Worm (Caenorhabditis elegans) whole organism, L4 larva: ENCODE measurements around the gene wrm-1.
A peak's percentile ranks its signal among the peaks of the same experiment; 100 is the strongest.

Experiments
- F26F4.8 ChIP-seq: fragments of 200-800 bp; sonication (Bioruptor generic); conservative IDR thresholded peaks from 2 replicates; pipeline ENCODE4 v1.3.6; 2022; ENCODE audit warnings: missing genetic modification characterization, missing compliant biosample characterization
- R02D3.7 ChIP-seq: fragments of 150-350 bp; sonication (generic microtip); optimal IDR thresholded peaks from 3 replicates; lab custom pipeline; 2014; ENCODE audit warnings: missing biosample characterization, missing genetic modification characterization
- T20F7.1 ChIP-seq: fragments of 200-800 bp; sonication (Bioruptor generic); optimal IDR thresholded peaks from 2 replicates; lab custom pipeline; 2018; ENCODE audit warnings: mild to moderate bottlenecking, missing genetic modification characterization, missing compliant biosample characterization
- T26A8.4 ChIP-seq: fragments of 200-800 bp; sonication (Bioruptor generic); IDR thresholded peaks from 2 replicates; pipeline ENCODE4 v1.3.6; 2022; ENCODE audit warnings: missing genetic modification characterization, missing compliant biosample characterization
- Y105C5A.15 ChIP-seq: fragments of 200-800 bp; sonication (Bioruptor generic); IDR thresholded peaks from 2 replicates; pipeline ENCODE4 v1.3.6; 2022; ENCODE audit warnings: missing genetic modification characterization, missing compliant biosample characterization
- Y48G9A.11 ChIP-seq: fragments of 200-800 bp; sonication (Bioruptor generic); IDR thresholded peaks from 2 replicates; pipeline ENCODE4 v1.3.6; 2022; ENCODE audit warnings: missing genetic modification reagents, missing genetic modification characterization, missing compliant biosample characterization
- Y5F2A.4 ChIP-seq: fragments of 200-800 bp; sonication (Bioruptor generic); optimal IDR thresholded peaks from 2 replicates; lab custom pipeline; 2018; ENCODE audit warnings: mild to moderate bottlenecking, missing genetic modification characterization, missing compliant biosample characterization
- ZK337.2 ChIP-seq: fragments of 200-800 bp; sonication (Bioruptor generic); IDR thresholded peaks from 2 replicates; pipeline ENCODE4 v1.3.6; 2022; ENCODE audit warnings: missing genetic modification reagents, missing genetic modification characterization, missing compliant biosample characterization
- aha-1 ChIP-seq: fragments of 150-350 bp; peaks from one replicate; lab custom pipeline; 2014; ENCODE audit warnings: missing biosample characterization, missing genetic modification characterization
- ama-1 ChIP-seq: fragments of 150-350 bp; optimal IDR thresholded peaks from 2 replicates; lab custom pipeline; 2014; ENCODE audit warnings: inconsistent platforms, mixed read lengths
- ceh-20 ChIP-seq: fragments of 200-800 bp; sonication (Bioruptor generic); IDR thresholded peaks from 2 replicates; pipeline ENCODE4 v1.3.6; 2022; ENCODE audit warnings: missing genetic modification reagents, missing genetic modification characterization, missing compliant biosample characterization
- ceh-32 ChIP-seq: sonication (generic microtip); optimal IDR thresholded peaks from 2 replicates; lab custom pipeline; 2016; ENCODE audit warnings: mild to moderate bottlenecking, missing genetic modification characterization, missing compliant biosample characterization; ENCODE audit not compliant: poor library complexity
- ceh-44 ChIP-seq: fragments of 200-800 bp; sonication (Bioruptor generic); IDR thresholded peaks from 2 replicates; pipeline ENCODE4 v1.3.6; 2022; ENCODE audit warnings: missing genetic modification reagents, missing genetic modification characterization, missing compliant biosample characterization
- ces-1 ChIP-seq: fragments of 150-350 bp; sonication (generic microtip); optimal IDR thresholded peaks from 4 replicates; lab custom pipeline; 2014; ENCODE audit warnings: missing biosample characterization, missing genetic modification reagents, missing genetic modification characterization
- cey-2 ChIP-seq: sonication (generic microtip); optimal IDR thresholded peaks from 3 replicates; lab custom pipeline; 2017; ENCODE audit warnings: missing genetic modification characterization, mild to moderate bottlenecking, missing compliant biosample characterization, antibody characterized with exemption, borderline replicate concordance; ENCODE audit not compliant: insufficient read depth
- ctbp-1 ChIP-seq: fragments of 200-800 bp; sonication (Bioruptor generic); IDR thresholded peaks from 2 replicates; pipeline ENCODE4 v1.3.6; 2022; ENCODE audit warnings: missing genetic modification reagents, missing genetic modification characterization, missing compliant biosample characterization
- daf-16 ChIP-seq, 3 experiments: sonication (generic microtip); optimal IDR thresholded peaks; 2 replicates each; lab custom pipeline; 2016 to 2017; ENCODE audit warnings: missing genetic modification characterization in 3 of 3, missing genetic modification reagents in 3 of 3, mild to moderate bottlenecking in 2 of 3, missing compliant biosample characterization in 2 of 3, missing biosample characterization in 1 of 3, moderate library complexity in 1 of 3
- dmd-8 ChIP-seq: fragments of 200-800 bp; sonication (Bioruptor generic); IDR thresholded peaks from 2 replicates; pipeline ENCODE4 v1.3.6; 2022; ENCODE audit warnings: missing genetic modification characterization, missing compliant biosample characterization
- dpl-1 ChIP-seq: fragments of 150-350 bp; optimal IDR thresholded peaks from 2 replicates; lab custom pipeline; 2014; ENCODE audit warnings: missing biosample characterization, missing genetic modification reagents, missing genetic modification characterization
- duxl-1 ChIP-seq: sonication (generic microtip); optimal IDR thresholded peaks from 2 replicates; lab custom pipeline; 2016; ENCODE audit warnings: mild to moderate bottlenecking, missing genetic modification characterization, moderate library complexity, missing compliant biosample characterization; ENCODE audit not compliant: poor library complexity
- egl-27 ChIP-seq: sonication (generic microtip); optimal IDR thresholded peaks from 3 replicates; lab custom pipeline; 2017; ENCODE audit warnings: missing biosample characterization, missing genetic modification reagents, missing genetic modification characterization
- egl-43 ChIP-seq: fragments of 200-800 bp; sonication (Bioruptor generic); IDR thresholded peaks from 2 replicates; pipeline ENCODE4 v1.3.6; 2022; ENCODE audit warnings: missing genetic modification reagents, missing genetic modification characterization, missing compliant biosample characterization
- fkh-10 ChIP-seq: fragments of 150-350 bp; optimal IDR thresholded peaks from 2 replicates; lab custom pipeline; 2014; ENCODE audit warnings: missing biosample characterization, missing genetic modification reagents, missing genetic modification characterization
- fos-1 ChIP-seq: fragments of 150-350 bp; optimal IDR thresholded peaks from 2 replicates; lab custom pipeline; 2014; ENCODE audit warnings: missing biosample characterization, missing genetic modification characterization
- hlh-11 ChIP-seq: fragments of 200-800 bp; sonication (Bioruptor generic); optimal IDR thresholded peaks from 2 replicates; lab custom pipeline; 2018; ENCODE audit warnings: mild to moderate bottlenecking, missing genetic modification characterization, missing compliant biosample characterization
- lin-15B ChIP-seq: fragments of 150-350 bp; sonication (generic microtip); optimal IDR thresholded peaks from 3 replicates; lab custom pipeline; 2014; ENCODE audit warnings: missing biosample characterization, missing genetic modification characterization
- lin-39 ChIP-seq: fragments of 150-350 bp; optimal IDR thresholded peaks from 2 replicates; lab custom pipeline; 2014; ENCODE audit warnings: missing biosample characterization, missing genetic modification reagents, missing genetic modification characterization
- lsy-2 ChIP-seq, 2 experiments: fragments of 150-350 bp in 1 of 2; sonication (generic microtip) in 1 of 2; optimal IDR thresholded peaks; 2 replicates each; lab custom pipeline; 2014 to 2017; ENCODE audit warnings: missing biosample characterization in 2 of 2, missing genetic modification characterization in 2 of 2
- mdt-29 ChIP-seq: fragments of 200-800 bp; sonication (Bioruptor generic); IDR thresholded peaks from 2 replicates; pipeline ENCODE4 v1.3.6; 2022; ENCODE audit warnings: missing genetic modification reagents, missing genetic modification characterization, missing compliant biosample characterization
- mep-1 ChIP-seq: fragments of 150-350 bp; sonication (generic microtip); optimal IDR thresholded peaks from 3 replicates; lab custom pipeline; 2014; ENCODE audit warnings: missing biosample characterization, missing genetic modification characterization
- nhr-10 ChIP-seq: fragments of 150-350 bp; optimal IDR thresholded peaks from 2 replicates; lab custom pipeline; 2014; ENCODE audit warnings: missing biosample characterization, missing genetic modification characterization
- nhr-237 ChIP-seq: sonication (generic microtip); optimal IDR thresholded peaks from 2 replicates; lab custom pipeline; 2017; ENCODE audit warnings: missing biosample characterization, missing genetic modification characterization
- nhr-76 ChIP-seq: fragments of 150-350 bp; optimal IDR thresholded peaks from 2 replicates; lab custom pipeline; 2014; ENCODE audit warnings: missing biosample characterization, missing genetic modification characterization
- nhr-77 ChIP-seq: fragments of 150-350 bp; optimal IDR thresholded peaks from 2 replicates; lab custom pipeline; 2014; ENCODE audit warnings: missing biosample characterization, missing genetic modification characterization
- pha-4 ChIP-seq, 2 experiments: fragments of 150-350 bp in 1 of 2; fragments of 200-800 bp in 1 of 2; sonication (Bioruptor generic) in 1 of 2; IDR thresholded peaks in 1 of 2; optimal IDR thresholded peaks in 1 of 2; 2 replicates each; pipeline versions ENCODE4 v1.3.6 to Lab custom; 2014 to 2022; ENCODE audit warnings: missing genetic modification characterization in 2 of 2, missing genetic modification reagents in 2 of 2, missing biosample characterization in 1 of 2, missing compliant biosample characterization in 1 of 2
- rbr-2 ChIP-seq: sonication (generic microtip); optimal IDR thresholded peaks from 2 replicates; lab custom pipeline; 2016; ENCODE audit warnings: missing genotype, missing genetic modification characterization, missing compliant biosample characterization
- sdz-12 ChIP-seq: fragments of 200-800 bp; sonication (Bioruptor generic); optimal IDR thresholded peaks from 2 replicates; lab custom pipeline; 2018; ENCODE audit warnings: mild to moderate bottlenecking, missing genetic modification characterization, missing compliant biosample characterization
- snpc-1.2 ChIP-seq: fragments of 200-800 bp; sonication (Bioruptor generic); IDR thresholded peaks from 2 replicates; pipeline ENCODE4 v1.3.6; 2022; ENCODE audit warnings: missing genetic modification reagents, missing genetic modification characterization, missing compliant biosample characterization
- spr-3 ChIP-seq: fragments of 200-800 bp; sonication (Bioruptor generic); optimal IDR thresholded peaks from 2 replicates; lab custom pipeline; 2018; ENCODE audit warnings: mild to moderate bottlenecking, missing genetic modification characterization, missing compliant biosample characterization
- unc-39 ChIP-seq: sonication (generic microtip); optimal IDR thresholded peaks from 2 replicates; lab custom pipeline; 2017; ENCODE audit warnings: missing biosample characterization, missing genetic modification characterization
- unc-62 ChIP-seq, 3 experiments: fragments of 150-350 bp in 1 of 3; sonication (generic microtip); optimal IDR thresholded peaks in 2 of 3; peaks in 1 of 3; 1 replicate in 1 of 3; 2 replicates in 2 of 3; lab custom pipeline; 2014 to 2017; ENCODE audit warnings: missing biosample characterization in 3 of 3, missing genetic modification characterization in 3 of 3, missing genetic modification reagents in 3 of 3, missing genotype in 1 of 3
- zfp-2 ChIP-seq: sonication (generic microtip); optimal IDR thresholded peaks from 2 replicates; lab custom pipeline; 2016; ENCODE audit warnings: mild to moderate bottlenecking, missing genetic modification characterization, missing compliant biosample characterization
- zip-11 ChIP-seq: fragments of 200-800 bp; sonication (Bioruptor generic); IDR thresholded peaks from 2 replicates; pipeline ENCODE4 v1.3.6; 2022; ENCODE audit warnings: missing genetic modification characterization, missing compliant biosample characterization

The wrm-1 gene

ce11 chrIII:5755204-5755603 is 32.6 kb downstream of the wrm-1 start, which contains the start of gene ida-1 (continued):
- TF ChIP-seq ceh-44 (GFP tag; lab: Robert Waterston, UW) (no peak), unc-39 (tag; lab: Kevin White, UChicago) (no peak), pha-4 (GFP tag; IDR thresholded peaks at IDR 0.05; lab: Robert Waterston, UW) (peak; percentile 55; the same call in 1 of the 2 replicates), pha-4 (tag; optimal IDR thresholded peaks at IDR 0.05; lab: Kevin White, UChicago) (no peak), nhr-76 (tag; lab: Kevin White, UChicago) (no peak), cey-2 (tag; lab: Kevin White, UChicago) (no peak)

- peak; percentile 12 for TF ChIP-seq mep-1 (tag; lab: Kevin White, UChicago)
- TF ChIP-seq daf-16 (GFP tag; optimal IDR thresholded peaks at IDR 0.05; lab: Kevin White, UChicago) = no peak
- no peak for TF ChIP-seq daf-16 (tag; optimal IDR thresholded peaks at IDR 0.05; lab: Kevin White, UChicago)
- no peak for TF ChIP-seq F26F4.8 (GFP tag; lab: Robert Waterston, UW)
- TF ChIP-seq ctbp-1 (GFP tag; lab: Robert Waterston, UW) = peak; percentile 21; the same call in 1 of the 2 replicates
- TF ChIP-seq fos-1 (tag; lab: Kevin White, UChicago) = no peak
- TF ChIP-seq dpl-1 (GFP tag; lab: Kevin White, UChicago) = no peak
- no peak for TF ChIP-seq egl-27 (tag; lab: Kevin White, UChicago)
- TF ChIP-seq ces-1 (GFP tag; lab: Kevin White, UChicago) = peak; percentile 6
- TF ChIP-seq fkh-10 (GFP tag; lab: Kevin White, UChicago) = no peak
- TF ChIP-seq zfp-2 (tag; lab: Kevin White, UChicago) = no peak
- no peak for TF ChIP-seq lin-15B (tag; lab: Kevin White, UChicago)
- TF ChIP-seq rbr-2 = peak; percentile 27
- TF ChIP-seq snpc-1.2 (GFP tag; lab: Robert Waterston, UW) = 0 out of 2 replicates have a peak, but pooled peaks have one; percentile 10
- peak; percentile 94 for TF ChIP-seq aha-1 (tag; lab: Kevin White, UChicago)
- TF ChIP-seq, all 104 proteins: peak for 6
Observed at ce11 chrIII:5757492-5758045, 34.9 kb downstream of the wrm-1 start.

DNA sequence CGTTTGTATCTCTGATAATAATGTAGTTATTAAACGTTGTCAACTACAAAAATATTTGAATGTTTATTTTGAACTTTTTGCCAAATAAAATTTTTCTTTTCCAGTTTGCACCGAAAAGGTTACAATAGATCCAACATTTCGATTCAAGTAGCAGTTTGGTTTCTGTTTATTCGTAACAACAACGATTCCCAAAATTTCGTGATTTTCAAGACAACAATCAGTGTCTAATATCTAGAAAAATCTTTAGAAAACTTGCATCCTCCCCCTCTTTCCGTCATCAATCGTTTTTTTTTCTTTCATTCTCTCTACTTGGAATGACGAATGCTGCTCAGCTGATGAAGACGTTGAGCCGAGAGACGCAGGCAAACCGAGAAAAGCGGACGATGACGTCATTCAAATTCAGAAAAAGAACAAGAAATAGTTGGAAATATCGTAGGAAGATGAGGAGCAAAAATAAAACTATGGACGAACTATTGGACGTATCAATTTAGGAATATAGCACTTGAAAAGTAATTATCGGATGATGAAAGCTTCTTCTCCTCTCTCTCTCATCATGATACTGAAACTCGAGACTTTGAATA is 36.0 kb downstream of the wrm-1 start:
- TF ChIP-seq T26A8.4 (GFP tag; lab: Robert Waterston, UW) = no peak
- TF ChIP-seq nhr-77 (tag; lab: Kevin White, UChicago) = no peak
- TF ChIP-seq aha-1 (tag; lab: Kevin White, UChicago) = peak; percentile 98
- peak in 1 of 2 experiments; percentile 99 for TF ChIP-seq unc-62 (GFP tag; optimal IDR thresholded peaks at IDR 0.05 in 1 of 2; lab: Kevin White, UChicago)
- TF ChIP-seq unc-62 (tag; optimal IDR thresholded peaks at IDR 0.05; lab: Kevin White, UChicago) = no peak
- TF ChIP-seq duxl-1 (tag; lab: Kevin White, UChicago) = no peak
- TF ChIP-seq mep-1 (tag; lab: Kevin White, UChicago) = peak; percentile 59
- 0 out of 2 replicates have a peak, but pooled peaks have one; percentile 29 for TF ChIP-seq egl-43
- no peak for TF ChIP-seq cey-2 (tag; lab: Kevin White, UChicago)
- no peak for TF ChIP-seq Y105C5A.15 (GFP tag; lab: Robert Waterston, UW)
- no peak for TF ChIP-seq spr-3 (GFP tag; lab: Kevin White, UChicago)
- TF ChIP-seq nhr-237 = no peak
- peak; percentile 21 for TF ChIP-seq dpl-1 (GFP tag; lab: Kevin White, UChicago)
- TF ChIP-seq rbr-2 = peak; percentile 61
- TF ChIP-seq ZK337.2 (GFP tag; lab: Robert Waterston, UW) = no peak
- no peak for TF ChIP-seq Y5F2A.4 (GFP tag; lab: Kevin White, UChicago)
- TF ChIP-seq ceh-32 (tag; lab: Kevin White, UChicago) = no peak
- no peak for TF ChIP-seq ama-1 (lab: Kevin White, UChicago)
- no peak for TF ChIP-seq R02D3.7 (tag; lab: Kevin White, UChicago)
- TF ChIP-seq zip-11 (GFP tag; lab: Robert Waterston, UW) = no peak
- TF ChIP-seq lsy-2 (tag; optimal IDR thresholded peaks at IDR 0.05; lab: Kevin White, UChicago) = peak; percentile 58 to 66
- no peak for TF ChIP-seq Y48G9A.11
- peak; percentile 64 for TF ChIP-seq hlh-11
- peak; percentile 70; the same call in 1 of the 2 replicates for TF ChIP-seq ceh-20 (GFP tag; lab: Robert Waterston, UW)
- no peak for TF ChIP-seq ceh-44 (GFP tag; lab: Robert Waterston, UW)
- TF ChIP-seq sdz-12 (GFP tag; lab: Kevin White, UChicago) = no peak
- no peak for TF ChIP-seq nhr-10
- no peak for TF ChIP-seq lin-39 (tag; lab: Kevin White, UChicago)
- no peak for TF ChIP-seq mdt-29
- TF ChIP-seq T20F7.1 (GFP tag; lab: Kevin White, UChicago) = no peak
- no peak for TF ChIP-seq dmd-8 (GFP tag; lab: Robert Waterston, UW)
- no peak for TF ChIP-seq ces-1 (GFP tag; lab: Kevin White, UChicago)
- peak; percentile 85 for TF ChIP-seq fkh-10 (GFP tag; lab: Kevin White, UChicago)
